Fruit fly (Drosophila melanogaster): Measurements from ENCODE around the gene tut.

Gene tut

DNA sequence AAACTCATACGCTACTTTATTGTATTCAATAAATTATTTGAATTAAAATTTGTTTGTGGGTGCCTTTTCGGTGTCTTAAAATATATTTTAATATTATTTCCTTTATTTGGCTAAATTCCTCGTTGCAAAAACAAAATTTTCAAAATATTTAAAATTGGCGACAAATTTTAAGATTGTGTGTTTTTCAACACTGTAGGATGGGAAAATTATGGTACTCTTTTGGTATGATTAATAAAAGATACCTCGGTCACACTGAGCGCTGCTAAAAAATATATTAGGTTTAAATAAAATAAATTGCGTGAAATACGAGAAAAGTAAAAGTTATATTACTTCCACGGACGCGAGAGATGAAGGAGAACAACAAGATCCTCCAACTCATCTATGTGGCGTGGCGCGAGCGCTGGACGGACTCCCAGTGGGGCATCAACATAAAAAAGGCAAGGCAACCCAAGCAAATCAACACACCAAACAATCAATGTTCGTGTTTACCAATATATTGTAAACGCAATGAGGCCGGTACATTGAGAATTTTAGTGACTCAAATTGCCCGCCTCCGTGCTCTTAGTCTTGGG is 19.4 kb downstream of the tut start, which contains the start of gene MED24:
MED24 (plus strand) TSS at position 229 of the 572 bp plus-strand sequence.
- TF ChIP-seq CG34367 (tag; optimal IDR thresholded peaks at IDR 0.05) = no peak
- TF ChIP-seq EcR (GFP tag; optimal IDR thresholded peaks at IDR 0.05) = no peak
- no peak for TF ChIP-seq CG4496 (GFP tag; IDR thresholded peaks at IDR 0.05)
- TF ChIP-seq Pif1A (GFP tag; optimal IDR thresholded peaks at IDR 0.05) = no peak
- TF ChIP-seq rn (GFP tag; IDR thresholded peaks at IDR 0.05) = no peak
- TF ChIP-seq Snoo (tag; optimal IDR thresholded peaks at IDR 0.05) = no peak
- TF ChIP-seq CG8159 (tag; optimal IDR thresholded peaks at IDR 0.05) = no peak
- TF ChIP-seq CG9948 (tag; optimal IDR thresholded peaks at IDR 0.05) = no peak
- TF ChIP-seq CG8301 (tag; optimal IDR thresholded peaks at IDR 0.05) = no peak
- no peak for TF ChIP-seq CG32121 (GFP tag; IDR thresholded peaks at IDR 0.05)
- TF ChIP-seq fd96Ca (GFP tag; IDR thresholded peaks at IDR 0.05) = no peak
- TF ChIP-seq CG17806 (tag; optimal IDR thresholded peaks at IDR 0.05) = no peak
- TF ChIP-seq Ets98B (GFP tag; IDR thresholded peaks at IDR 0.05) = no peak

DNA sequence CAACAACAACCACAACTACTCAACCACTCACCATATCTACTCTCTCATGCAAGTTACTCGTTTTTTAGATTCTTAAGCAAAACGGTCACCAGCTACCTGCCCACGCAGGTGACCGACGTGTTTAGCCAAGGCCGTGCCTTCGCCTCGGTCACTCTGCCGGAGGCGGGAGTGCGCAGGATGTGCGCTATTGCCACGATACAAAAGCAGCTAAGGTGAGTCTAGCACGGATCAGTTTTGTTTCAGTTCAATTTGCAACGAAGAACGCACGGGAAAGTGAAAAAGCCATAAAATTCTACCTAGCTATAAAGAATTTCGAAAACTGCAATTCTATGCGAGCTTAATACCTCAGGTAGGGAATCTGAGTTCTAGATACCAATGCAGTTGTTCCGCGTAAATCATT is 21.3 kb downstream of the tut start:
- TF ChIP-seq CG8301 (tag; optimal IDR thresholded peaks at IDR 0.05) = no peak
- no peak for TF ChIP-seq CG9948 (tag; optimal IDR thresholded peaks at IDR 0.05)
- no peak for TF ChIP-seq CG14655 (GFP tag; optimal IDR thresholded peaks at IDR 0.05)
- TF ChIP-seq CG34367 (tag; optimal IDR thresholded peaks at IDR 0.05) = no peak
- no peak for TF ChIP-seq CG32121 (GFP tag; IDR thresholded peaks at IDR 0.05)
- TF ChIP-seq Snoo (tag; optimal IDR thresholded peaks at IDR 0.05) = no peak
- no peak for TF ChIP-seq CG8159 (tag; optimal IDR thresholded peaks at IDR 0.05)
- TF ChIP-seq Pif1B (GFP tag; optimal IDR thresholded peaks at IDR 0.05) = no peak
- no peak for TF ChIP-seq D1 (tag; optimal IDR thresholded peaks at IDR 0.05)

dm6 chr3L:8187397-8187811 is 23.1 kb downstream of the tut start:
- no peak for TF ChIP-seq CG8301 (tag; optimal IDR thresholded peaks at IDR 0.05)
- no peak; the same call in 2 of the 3 replicates for TF ChIP-seq CG4496 (GFP tag; IDR thresholded peaks at IDR 0.05)
- TF ChIP-seq CG15710 (tag; optimal IDR thresholded peaks at IDR 0.05) = no peak
- TF ChIP-seq CG32121 (GFP tag; IDR thresholded peaks at IDR 0.05) = 0 out of 2 replicates have a peak, but pooled peaks have one; percentile 30
- TF ChIP-seq CG9948 (tag; optimal IDR thresholded peaks at IDR 0.05) = no peak
- no peak for TF ChIP-seq CG12605 (GFP tag; IDR thresholded peaks at IDR 0.05)
- no peak for TF ChIP-seq CG14655 (GFP tag; optimal IDR thresholded peaks at IDR 0.05)
- peak; percentile 16; the same call in 1 of the 2 replicates for TF ChIP-seq Ets98B (GFP tag; IDR thresholded peaks at IDR 0.05)

- TF ChIP-seq CG13204 (GFP tag; optimal IDR thresholded peaks at IDR 0.05) (no peak), CG9948 (tag; optimal IDR thresholded peaks at IDR 0.05) (peak; percentile 73), CG8301 (tag; optimal IDR thresholded peaks at IDR 0.05) (peak; percentile 74), CG32121 (GFP tag; IDR thresholded peaks at IDR 0.05) (peak; percentile 89), CG10348 (GFP tag; IDR thresholded peaks at IDR 0.05) (peak; percentile 77), gl (tag; optimal IDR thresholded peaks at IDR 0.05) (peak; percentile 19), Ets98B (GFP tag; IDR thresholded peaks at IDR 0.05) (peak; percentile 82), CG15710 (tag; optimal IDR thresholded peaks at IDR 0.05) (peak; percentile 87), CG12605 (GFP tag; IDR thresholded peaks at IDR 0.05) (peak; percentile 50; the same call in 1 of the 2 replicates), EcR (GFP tag; optimal IDR thresholded peaks at IDR 0.05) (no peak), rn (GFP tag; IDR thresholded peaks at IDR 0.05) (peak; percentile 84), CG4496 (GFP tag; IDR thresholded peaks at IDR 0.05) (peak; percentile 92), CG17806 (tag; optimal IDR thresholded peaks at IDR 0.05) (peak; percentile 73), D1 (tag; optimal IDR thresholded peaks at IDR 0.05) (no peak), Pif1B (GFP tag; optimal IDR thresholded peaks at IDR 0.05) (peak; percentile 73), fd96Ca (GFP tag; IDR thresholded peaks at IDR 0.05) (peak; percentile 81), CG34367 (tag; optimal IDR thresholded peaks at IDR 0.05) (peak; percentile 69), CG14655 (GFP tag; optimal IDR thresholded peaks at IDR 0.05) (no peak), Pif1A (GFP tag; optimal IDR thresholded peaks at IDR 0.05) (no peak), CG8159 (tag; optimal IDR thresholded peaks at IDR 0.05) (peak; percentile 82), Snoo (tag; optimal IDR thresholded peaks at IDR 0.05) (peak; percentile 78)
Observed at dm6 chr3L:8186627-8187396, 23.7 kb downstream of the tut start, which contains the start of the genes ERR and Atg18a. Gene ERR (minus strand): TSS chr3L:8186671. Gene Atg18a (plus strand): TSS chr3L:8186857.

- TF ChIP-seq fd96Ca (GFP tag; IDR thresholded peaks at IDR 0.05) (peak; percentile 72), CG8301 (tag; optimal IDR thresholded peaks at IDR 0.05) (peak; percentile 59), CG17806 (tag; optimal IDR thresholded peaks at IDR 0.05) (peak; percentile 33), CG8159 (tag; optimal IDR thresholded peaks at IDR 0.05) (peak; percentile 74), Snoo (tag; optimal IDR thresholded peaks at IDR 0.05) (peak; percentile 42), CG9948 (tag; optimal IDR thresholded peaks at IDR 0.05) (peak; percentile 48), CG32121 (GFP tag; IDR thresholded peaks at IDR 0.05) (peak; percentile 42; the same call in 1 of the 2 replicates), CG34367 (tag; optimal IDR thresholded peaks at IDR 0.05) (peak; percentile 36), CG14655 (GFP tag; optimal IDR thresholded peaks at IDR 0.05) (no peak), EcR (GFP tag; optimal IDR thresholded peaks at IDR 0.05) (peak; percentile 25), Pif1B (GFP tag; optimal IDR thresholded peaks at IDR 0.05) (peak; percentile 65), CG4496 (GFP tag; IDR thresholded peaks at IDR 0.05) (peak; percentile 66; the same call in 2 of the 3 replicates), Ets98B (GFP tag; IDR thresholded peaks at IDR 0.05) (peak; percentile 53), CG15710 (tag; optimal IDR thresholded peaks at IDR 0.05) (peak; percentile 57), Pif1A (GFP tag; optimal IDR thresholded peaks at IDR 0.05) (no peak), CG12605 (GFP tag; IDR thresholded peaks at IDR 0.05) (no peak), rn (GFP tag; IDR thresholded peaks at IDR 0.05) (no peak)
Observed at dm6 chr3L:8185263-8186227, 25.0 kb downstream of the tut start.
